Fruit fly (Drosophila melanogaster): ENCODE measurements around the gene a6.

dm6 chrX:1691475-1691874 lies 4.2 kb downstream of the a6 start:
- TF ChIP-seq pan (optimal IDR thresholded peaks at IDR 0.05) (no peak), psq (optimal IDR thresholded peaks at IDR 0.05) (no peak), EcR (GFP tag; optimal IDR thresholded peaks at IDR 0.05) (no peak), CG8478 (optimal IDR thresholded peaks at IDR 0.05) (no peak), usp (GFP tag; optimal IDR thresholded peaks at IDR 0.05) (no peak)

All from whole organism.